Fruit fly (Drosophila melanogaster): ENCODE results near the gene Sec16.

Gene Sec16

DNA sequence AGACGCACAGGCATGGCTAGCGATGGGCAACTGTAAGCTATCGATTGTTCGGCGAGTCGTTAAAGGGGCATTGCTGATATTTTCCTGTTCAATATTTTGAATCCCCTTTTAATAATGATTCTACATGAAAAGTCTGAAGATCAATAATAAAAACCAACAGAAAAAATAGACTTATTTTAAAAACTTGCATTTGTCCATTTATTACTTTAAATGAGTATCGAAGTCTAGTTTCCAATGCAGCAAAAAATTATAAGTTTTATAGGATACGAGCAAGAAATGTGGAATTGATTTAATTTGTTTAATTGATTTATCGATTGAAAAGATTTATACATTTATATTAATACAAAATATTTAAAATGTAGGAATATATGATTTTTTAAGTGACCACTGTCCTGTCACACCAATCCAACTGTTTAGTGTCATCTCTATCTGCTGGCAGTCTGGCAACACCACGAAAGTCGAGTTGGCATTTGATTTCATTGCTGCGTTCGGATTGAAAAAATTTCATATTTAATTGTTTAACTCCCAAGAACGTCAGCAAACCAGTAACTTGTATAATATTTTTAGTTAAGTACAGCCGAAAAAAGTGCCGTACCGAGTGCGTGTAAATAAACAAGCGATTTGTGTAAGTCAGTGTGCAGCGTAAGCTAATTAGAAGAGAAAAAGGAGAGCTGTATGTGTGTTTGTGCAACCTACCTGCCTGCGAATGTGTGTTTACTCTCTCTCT, at the start of gene Sec16, which contains the start of gene CG1824:
TSS of gene Sec16 (plus strand) at position 438 of the 727 bp plus-strand sequence.
TSS of gene CG1824 (minus strand) at position 15 of the 727 bp plus-strand sequence.
- TF ChIP-seq ash1 (GFP tag; optimal IDR thresholded peaks at IDR 0.05) (no peak), hkb (optimal IDR thresholded peaks at IDR 0.05) (no peak), hkb (GFP tag; IDR thresholded peaks at IDR 0.05) (no peak), CG33213 (GFP tag; optimal IDR thresholded peaks at IDR 0.05) (no peak), yki (optimal IDR thresholded peaks at IDR 0.05) (no peak), grau (tag; optimal IDR thresholded peaks at IDR 0.05) (peak; percentile 61), CG11696 (GFP tag; IDR thresholded peaks at IDR 0.05) (no peak), insv (GFP tag; optimal IDR thresholded peaks at IDR 0.05) (peak in 1 of 2 experiments; percentile 92), CTCF (GFP tag; optimal IDR thresholded peaks at IDR 0.05) (no peak), bcd (GFP tag; optimal IDR thresholded peaks at IDR 0.05) (peak; percentile 34), CG6689 (GFP tag; IDR thresholded peaks at IDR 0.05) (0 out of 2 replicates have a peak, but pooled peaks have one; percentile 9), luna (GFP tag; optimal IDR thresholded peaks at IDR 0.05) (no peak), gfzf (GFP tag; optimal IDR thresholded peaks at IDR 0.05) (peak; percentile 36), CG34376 (GFP tag; optimal IDR thresholded peaks at IDR 0.05) (no peak), Drgx (GFP tag; IDR thresholded peaks at IDR 0.05) (0 out of 2 replicates have a peak, but pooled peaks have one; percentile 5), CG3995 (GFP tag; optimal IDR thresholded peaks at IDR 0.05) (peak; percentile 93), CG3407 (GFP tag; optimal IDR thresholded peaks at IDR 0.05) (no peak), grn (GFP tag; optimal IDR thresholded peaks at IDR 0.05) (no peak), lov (optimal IDR thresholded peaks at IDR 0.05) (no peak), lov (GFP tag; IDR thresholded peaks at IDR 0.05) (no peak), dmrt99B (tag; optimal IDR thresholded peaks at IDR 0.05) (no peak), kay (GFP tag; optimal IDR thresholded peaks at IDR 0.05) (no peak), Asciz (GFP tag; optimal IDR thresholded peaks at IDR 0.05) (no peak), vvl (GFP tag; IDR thresholded peaks at IDR 0.05) (no peak), Bgb (GFP tag; IDR thresholded peaks at IDR 0.05; ENCODE audit: partially characterized antibody) (peak; percentile 2; the same call in 1 of the 2 replicates), Hand (GFP tag; optimal IDR thresholded peaks at IDR 0.05) (no peak), CG1233 (GFP tag; optimal IDR thresholded peaks at IDR 0.05) (no peak), CG3838 (GFP tag; optimal IDR thresholded peaks at IDR 0.05) (no peak), CG18262 (tag; optimal IDR thresholded peaks at IDR 0.05) (peak; percentile 51), CG12659 (GFP tag; optimal IDR thresholded peaks at IDR 0.05) (peak; percentile 45), CG7928 (GFP tag; optimal IDR thresholded peaks at IDR 0.05) (no peak), Ets65A (GFP tag) (peak; percentile 73), NC2β (GFP tag; optimal IDR thresholded peaks at IDR 0.05) (no peak), CG2199 (GFP tag; IDR thresholded peaks at IDR 0.05) (no peak), CG33557 (GFP tag; optimal IDR thresholded peaks at IDR 0.05) (peak; percentile 34), Taf1 (GFP tag; IDR thresholded peaks at IDR 0.05) (no peak), fd3F (GFP tag; optimal IDR thresholded peaks at IDR 0.05) (peak; percentile 9), Doc3 (GFP tag; IDR thresholded peaks at IDR 0.05; ENCODE audit: partially characterized antibody) (no peak; the same call in 2 of the 3 replicates), pros (GFP tag; optimal IDR thresholded peaks at IDR 0.05) (no peak), CG8359 (GFP tag; optimal IDR thresholded peaks at IDR 0.05; ENCODE audit: borderline replicate concordance) (no peak), Med (GFP tag) (peak; percentile 50), CG17328 (GFP tag; IDR thresholded peaks at IDR 0.05) (no peak), repo (GFP tag; optimal IDR thresholded peaks at IDR 0.05) (no peak), CG2889 (GFP tag; IDR thresholded peaks at IDR 0.05) (no peak), CG9727 (GFP tag; optimal IDR thresholded peaks at IDR 0.05) (peak; percentile 54), CG17186 (GFP tag; optimal IDR thresholded peaks at IDR 0.05) (peak; percentile 8), Sry-δ (GFP tag; optimal IDR thresholded peaks at IDR 0.05) (peak; percentile 82), CG6654 (GFP tag; optimal IDR thresholded peaks at IDR 0.05) (no peak), toy (GFP tag; IDR thresholded peaks at IDR 0.05) (no peak), Ptx1 (GFP tag; IDR thresholded peaks at IDR 0.05) (0 out of 2 replicates have a peak, but pooled peaks have one; percentile 36), CG10209 (GFP tag; optimal IDR thresholded peaks at IDR 0.05) (peak; percentile 14)
